Fruit fly (Drosophila melanogaster) whole organism, prepupa: ENCODE results near the gene CG15446.

ENCODE experiments used
- CG10631 ChIP-seq: fragments of 200-800 bp; sonication (Bioruptor generic); optimal IDR thresholded peaks from 2 replicates; lab custom pipeline; 2016; ENCODE audit warnings: missing biosample characterization, missing genetic modification characterization
- CG10669 ChIP-seq: fragments of 200-800 bp; sonication (Bioruptor generic); optimal IDR thresholded peaks from 3 replicates; lab custom pipeline; 2018; ENCODE audit warnings: missing biosample characterization, mild to moderate bottlenecking, missing genetic modification characterization, moderate library complexity
- CG11294 ChIP-seq: fragments of 200-800 bp; sonication (Bioruptor generic); IDR thresholded peaks from 2 replicates; pipeline ENCODE4 v1.3.6; 2022; ENCODE audit warnings: missing biosample characterization, missing genetic modification characterization
- CG11762 ChIP-seq: fragments of 200-800 bp; sonication (Bioruptor generic); optimal IDR thresholded peaks from 3 replicates; lab custom pipeline; 2016; ENCODE audit warnings: missing biosample characterization, missing genetic modification characterization; ENCODE audit not compliant: insufficient read depth
- CG15336 ChIP-seq: fragments of 200-800 bp; sonication (Bioruptor generic); IDR thresholded peaks from 2 replicates; pipeline ENCODE4 v1.3.6; 2022; ENCODE audit warnings: missing biosample characterization, missing genetic modification characterization
- CG1621 ChIP-seq: fragments of 200-800 bp; sonication (Bioruptor generic); optimal IDR thresholded peaks from 3 replicates; lab custom pipeline; 2018; ENCODE audit warnings: missing biosample characterization, mild to moderate bottlenecking, missing genetic modification characterization
- CG16779 ChIP-seq: fragments of 200-800 bp; sonication (Bioruptor generic); optimal IDR thresholded peaks from 3 replicates; lab custom pipeline; 2017; ENCODE audit warnings: missing biosample characterization, mild to moderate bottlenecking, missing genetic modification characterization
- CG3032 ChIP-seq: fragments of 200-800 bp; optimal IDR thresholded peaks from 2 replicates; lab custom pipeline; 2019; ENCODE audit warnings: missing biosample characterization, mild to moderate bottlenecking, missing genetic modification characterization, moderate library complexity
- CG32006 ChIP-seq: fragments of 200-800 bp; sonication (Bioruptor generic); optimal IDR thresholded peaks from 3 replicates; lab custom pipeline; 2017; ENCODE audit warnings: missing biosample characterization, mild to moderate bottlenecking, missing genetic modification characterization
- CG34406 ChIP-seq: fragments of 200-800 bp; sonication (Bioruptor generic); optimal IDR thresholded peaks from 3 replicates; lab custom pipeline; 2016; ENCODE audit warnings: missing biosample characterization, missing genetic modification characterization
- CG4318 ChIP-seq: fragments of 200-800 bp; sonication (Bioruptor generic); optimal IDR thresholded peaks from 3 replicates; lab custom pipeline; 2017; ENCODE audit warnings: missing biosample characterization, mild to moderate bottlenecking, missing genetic modification characterization
- CG6276 ChIP-seq: fragments of 200-800 bp; sonication (Bioruptor generic); optimal IDR thresholded peaks from 2 replicates; lab custom pipeline; 2017; ENCODE audit warnings: missing biosample characterization, mild to moderate bottlenecking, missing genetic modification characterization
- CG6808 ChIP-seq: fragments of 200-800 bp; sonication (Bioruptor generic); optimal IDR thresholded peaks from 3 replicates; lab custom pipeline; 2017; ENCODE audit warnings: missing biosample characterization, missing genetic modification characterization, mild to moderate bottlenecking, moderate library complexity, missing genetic modification reagents
- CG6854 ChIP-seq: fragments of 200-800 bp; sonication (Bioruptor generic); optimal IDR thresholded peaks from 2 replicates; lab custom pipeline; 2017; ENCODE audit warnings: missing biosample characterization, mild to moderate bottlenecking, missing genetic modification characterization
- CG8119 ChIP-seq: fragments of 200-800 bp; sonication (Bioruptor generic); IDR thresholded peaks from 3 replicates; pipeline ENCODE4 v1.3.6; 2022; ENCODE audit warnings: missing biosample characterization, missing genetic modification characterization
- CG8319 ChIP-seq: fragments of 200-800 bp; sonication (Bioruptor generic); optimal IDR thresholded peaks from 3 replicates; lab custom pipeline; 2016; ENCODE audit warnings: missing biosample characterization, missing genetic modification characterization
- CG9139 ChIP-seq: fragments of 200-800 bp; sonication (Bioruptor generic); optimal IDR thresholded peaks from 3 replicates; lab custom pipeline; 2017; ENCODE audit warnings: missing biosample characterization, mild to moderate bottlenecking, missing genetic modification characterization
- Eip75B ChIP-seq: fragments of 200-800 bp; sonication (Bioruptor generic); optimal IDR thresholded peaks from 3 replicates; lab custom pipeline; 2016; ENCODE audit warnings: missing biosample characterization, missing genetic modification characterization
- Eip78C ChIP-seq: fragments of 200-800 bp; sonication (Bioruptor generic); peaks from one replicate; lab custom pipeline; 2016; ENCODE audit warnings: missing biosample characterization, missing genetic modification characterization
- Eip93F ChIP-seq: fragments of 200-800 bp; sonication (Bioruptor generic); optimal IDR thresholded peaks from 2 replicates; lab custom pipeline; 2016; ENCODE audit warnings: missing biosample characterization, mild to moderate bottlenecking, missing genetic modification characterization
- Ets21C ChIP-seq: fragments of 200-800 bp; sonication (Bioruptor generic); optimal IDR thresholded peaks from 3 replicates; lab custom pipeline; 2016; ENCODE audit warnings: missing biosample characterization, missing genetic modification characterization
- Ets96B ChIP-seq: fragments of 200-800 bp; optimal IDR thresholded peaks from 2 replicates; lab custom pipeline; 2019; ENCODE audit warnings: missing biosample characterization, mild to moderate bottlenecking, missing genetic modification characterization, moderate library complexity
- Gug ChIP-seq: fragments of 200-800 bp; sonication (Bioruptor generic); IDR thresholded peaks from 2 replicates; pipeline ENCODE4 v1.3.6; 2022; ENCODE audit warnings: missing biosample characterization, missing genetic modification characterization
- Hr38 ChIP-seq: sonication (Bioruptor generic); optimal IDR thresholded peaks from 2 replicates; lab custom pipeline; 2016; ENCODE audit warnings: missing biosample characterization, missing genetic modification characterization
- Hr39 ChIP-seq: fragments of 200-800 bp; sonication (Bioruptor generic); optimal IDR thresholded peaks from 2 replicates; lab custom pipeline; 2016; ENCODE audit warnings: missing biosample characterization, missing genetic modification characterization
- Lpt ChIP-seq: fragments of 200-800 bp; sonication (Bioruptor generic); optimal IDR thresholded peaks from 3 replicates; lab custom pipeline; 2016; ENCODE audit warnings: missing biosample characterization, missing genetic modification characterization
- OdsH ChIP-seq: fragments of 200-800 bp; sonication (Bioruptor generic); optimal IDR thresholded peaks from 3 replicates; lab custom pipeline; 2016; ENCODE audit warnings: missing biosample characterization, missing genetic modification characterization
- Smox ChIP-seq: fragments of 200-800 bp; sonication (Bioruptor generic); optimal IDR thresholded peaks from 3 replicates; lab custom pipeline; 2016; ENCODE audit warnings: missing biosample characterization, missing genetic modification characterization
- Sox102F ChIP-seq: fragments of 200-800 bp; sonication (Bioruptor generic); optimal IDR thresholded peaks from 2 replicates; lab custom pipeline; 2016; ENCODE audit warnings: missing biosample characterization, mild to moderate bottlenecking, missing genetic modification characterization
- Sox14 ChIP-seq: fragments of 200-800 bp; sonication (Bioruptor generic); optimal IDR thresholded peaks from 3 replicates; lab custom pipeline; 2016; ENCODE audit warnings: missing biosample characterization, missing genetic modification characterization
- Sox15 ChIP-seq: fragments of 200-800 bp; sonication (Bioruptor generic); optimal IDR thresholded peaks from 3 replicates; lab custom pipeline; 2016; ENCODE audit warnings: missing biosample characterization, missing genetic modification characterization
- acj6 ChIP-seq: fragments of 200-800 bp; sonication (Bioruptor generic); optimal IDR thresholded peaks from 3 replicates; lab custom pipeline; 2016; ENCODE audit warnings: missing biosample characterization, missing genetic modification characterization
- dac ChIP-seq: fragments of 200-800 bp; sonication (Bioruptor generic); optimal IDR thresholded peaks from 2 replicates; lab custom pipeline; 2017; ENCODE audit warnings: missing biosample characterization, mild to moderate bottlenecking, missing genetic modification characterization
- dsx ChIP-seq: fragments of 200-800 bp; optimal IDR thresholded peaks from 3 replicates; lab custom pipeline; 2019; ENCODE audit warnings: missing biosample characterization, mild to moderate bottlenecking, missing genetic modification characterization, moderate library complexity; ENCODE audit not compliant: poor library complexity, severe bottlenecking
- eg ChIP-seq: fragments of 200-800 bp; sonication (Bioruptor generic); IDR thresholded peaks from 3 replicates; pipeline ENCODE4 v1.3.6; 2022; ENCODE audit warnings: missing biosample characterization, missing genetic modification characterization
- fd59A ChIP-seq: fragments of 200-800 bp; sonication (Bioruptor generic); optimal IDR thresholded peaks from 2 replicates; lab custom pipeline; 2017; ENCODE audit warnings: missing biosample characterization, mild to moderate bottlenecking, missing genetic modification characterization, missing genetic modification reagents
- fd85E ChIP-seq: fragments of 200-800 bp; sonication (Bioruptor generic); optimal IDR thresholded peaks from 3 replicates; lab custom pipeline; 2016; ENCODE audit warnings: missing biosample characterization, missing genetic modification characterization
- lz ChIP-seq: fragments of 200-800 bp; sonication (Bioruptor generic); optimal IDR thresholded peaks from 3 replicates; lab custom pipeline; 2016; ENCODE audit warnings: missing biosample characterization, missing genetic modification characterization
- net ChIP-seq: fragments of 200-800 bp; sonication (Bioruptor generic); optimal IDR thresholded peaks from 3 replicates; lab custom pipeline; 2016; ENCODE audit warnings: missing biosample characterization, missing genetic modification characterization
- pdm3 ChIP-seq: fragments of 200-800 bp; sonication (Bioruptor generic); optimal IDR thresholded peaks from 3 replicates; lab custom pipeline; 2016; ENCODE audit warnings: missing biosample characterization, missing genetic modification characterization
- salr ChIP-seq, 2 experiments: fragments of 200-800 bp; sonication (Bioruptor generic); optimal IDR thresholded peaks; 3 replicates each; lab custom pipeline; 2016 to 2018; ENCODE audit warnings: missing biosample characterization in 2 of 2, missing genetic modification characterization in 2 of 2, mild to moderate bottlenecking in 1 of 2
- spab ChIP-seq: fragments of 200-800 bp; sonication (Bioruptor generic); optimal IDR thresholded peaks from 2 replicates; lab custom pipeline; 2017; ENCODE audit warnings: missing biosample characterization, mild to moderate bottlenecking, missing genetic modification characterization, missing genetic modification reagents
- ss ChIP-seq, 2 experiments: fragments of 200-800 bp; sonication (Bioruptor generic); optimal IDR thresholded peaks; 2 replicates in 1 of 2; 3 replicates in 1 of 2; lab custom pipeline; 2017 to 2018; ENCODE audit warnings: mild to moderate bottlenecking in 2 of 2, missing biosample characterization in 2 of 2, missing genetic modification characterization in 2 of 2, moderate library complexity in 1 of 2
- topi ChIP-seq: fragments of 200-800 bp; sonication (Bioruptor generic); optimal IDR thresholded peaks from 3 replicates; lab custom pipeline; 2016; ENCODE audit warnings: missing biosample characterization, missing genetic modification characterization
- vri ChIP-seq: fragments of 200-800 bp; sonication (Bioruptor generic); optimal IDR thresholded peaks from 3 replicates; lab custom pipeline; 2016; ENCODE audit warnings: missing biosample characterization, mild to moderate bottlenecking, missing genetic modification characterization

CG15446 gene

DNA sequence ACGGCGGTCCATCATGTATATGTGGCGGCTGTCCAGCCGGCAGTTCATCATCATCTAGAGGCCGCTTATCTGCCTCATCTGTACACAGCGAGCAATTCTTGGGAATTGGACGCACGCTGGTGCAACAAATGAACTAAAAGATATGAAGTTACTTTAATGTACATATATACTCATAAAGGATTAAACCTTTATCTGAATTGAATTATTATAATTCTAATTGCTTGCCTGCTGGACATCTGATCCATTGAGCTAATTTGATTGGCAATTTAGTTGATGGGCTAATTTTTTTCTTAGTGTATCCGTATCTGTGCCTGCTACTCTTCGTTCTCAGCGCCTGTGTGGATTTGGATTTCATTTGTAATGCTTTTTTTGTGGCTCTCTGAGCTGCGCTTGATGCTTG, 29.1 kb downstream of the CG15446 start (continued):
- TF ChIP-seq Smox (GFP tag; lab: Kevin White, UChicago), result peak; percentile 84
- peak; percentile 90 for TF ChIP-seq pdm3 (GFP tag; lab: Kevin White, UChicago)
- peak; percentile 88 for TF ChIP-seq Sox102F (GFP tag; lab: Kevin White, UChicago)
- TF ChIP-seq Ets96B, result peak; percentile 90
- peak; percentile 88 for TF ChIP-seq CG10631 (GFP tag; lab: Kevin White, UChicago)
- TF ChIP-seq vri (GFP tag; lab: Kevin White, UChicago), result peak; percentile 75
- TF ChIP-seq CG32006 (GFP tag; lab: Kevin White, UChicago), result peak; percentile 94
- peak; percentile 91 for TF ChIP-seq CG6276 (GFP tag; lab: Kevin White, UChicago)
- peak; percentile 72 to 75 for TF ChIP-seq salr (GFP tag; optimal IDR thresholded peaks at IDR 0.05; lab: Kevin White, UChicago)
- peak; percentile 87 for TF ChIP-seq lz (GFP tag; lab: Kevin White, UChicago)
- peak; percentile 90 for TF ChIP-seq Sox14 (GFP tag; lab: Kevin White, UChicago)
- peak; percentile 87 for TF ChIP-seq CG3032 (tag; lab: Kevin White, UChicago)
- TF ChIP-seq dsx (GFP tag; lab: Kevin White, UChicago), result peak; percentile 90
- peak; percentile 86 to 89 for TF ChIP-seq ss (GFP tag; optimal IDR thresholded peaks at IDR 0.05; lab: Kevin White, UChicago)
- peak; percentile 68 for TF ChIP-seq Ets21C (GFP tag; lab: Kevin White, UChicago)
- TF ChIP-seq spab (GFP tag; lab: Kevin White, UChicago), result peak; percentile 84
- peak; percentile 86 for TF ChIP-seq Gug (GFP tag; lab: Robert Waterston, UW)
- peak; percentile 88 for TF ChIP-seq topi (GFP tag; lab: Kevin White, UChicago)
- TF ChIP-seq dac (GFP tag; lab: Kevin White, UChicago), result peak; percentile 82
- peak; percentile 89 for TF ChIP-seq Eip75B (GFP tag; lab: Kevin White, UChicago)

DNA sequence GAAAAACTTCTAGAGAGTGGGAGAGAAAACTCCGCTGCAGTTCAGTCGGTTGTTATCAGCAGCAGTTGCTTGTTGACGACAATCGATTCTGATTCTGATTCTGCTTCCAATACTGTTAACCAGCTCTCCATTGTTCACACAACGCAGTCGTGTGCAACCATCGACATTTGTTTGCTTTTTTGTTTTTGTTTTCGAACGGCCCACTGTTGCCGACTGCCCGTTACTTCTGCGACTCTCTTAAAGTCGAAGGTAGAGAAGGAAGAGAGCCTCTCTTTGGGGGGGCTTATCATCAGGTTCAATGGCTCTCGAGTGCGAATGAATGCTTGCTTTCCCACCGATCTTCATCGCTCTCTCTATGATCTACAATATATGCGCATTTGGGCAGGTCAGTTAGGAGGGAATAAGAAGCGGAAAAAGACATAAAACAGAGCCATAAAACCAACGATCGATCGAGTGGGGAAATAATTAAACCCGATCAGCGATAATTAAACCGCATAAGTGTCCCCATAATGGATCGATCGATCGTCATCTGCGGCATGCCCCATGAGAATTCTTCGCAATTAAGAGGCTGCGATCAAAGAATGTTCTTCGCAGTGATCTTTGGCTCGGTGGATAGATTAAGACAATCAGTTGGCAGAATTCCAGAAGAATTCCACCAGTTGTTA, 30.2 kb downstream of the CG15446 start:
- TF ChIP-seq Eip93F (peak; percentile 60), Gug (GFP tag; lab: Robert Waterston, UW) (no peak), CG32006 (GFP tag; lab: Kevin White, UChicago) (no peak), dsx (GFP tag; lab: Kevin White, UChicago) (peak; percentile 37), CG6854 (GFP tag; lab: Kevin White, UChicago) (peak; percentile 48), fd85E (GFP tag; lab: Kevin White, UChicago) (no peak), vri (GFP tag; lab: Kevin White, UChicago) (peak; percentile 32), CG8119 (0 out of 3 replicates have a peak, but pooled peaks have one; percentile 19), CG1621 (tag; lab: Kevin White, UChicago) (peak; percentile 10), net (GFP tag; lab: Kevin White, UChicago) (peak; percentile 19), CG8319 (no peak), spab (GFP tag; lab: Kevin White, UChicago) (no peak), CG6276 (GFP tag; lab: Kevin White, UChicago) (peak; percentile 24), CG6808 (GFP tag; lab: Kevin White, UChicago) (peak; percentile 25), CG16779 (tag; lab: Kevin White, UChicago) (no peak), Eip78C (peak; percentile 51), Lpt (GFP tag; lab: Kevin White, UChicago) (no peak), CG11294 (GFP tag; lab: Robert Waterston, UW) (no peak), CG34406 (no peak), eg (GFP tag; lab: Robert Waterston, UW) (no peak), CG4318 (no peak), fd59A (no peak), CG11762 (no peak), OdsH (GFP tag; lab: Kevin White, UChicago) (no peak), Ets21C (GFP tag; lab: Kevin White, UChicago) (no peak), Hr38 (GFP tag; lab: Kevin White, UChicago) (no peak), CG10669 (GFP tag; lab: Kevin White, UChicago) (no peak), Eip75B (GFP tag; lab: Kevin White, UChicago) (no peak), CG15336 (GFP tag; lab: Robert Waterston, UW) (peak; percentile 39), CG9139 (GFP tag; lab: Kevin White, UChicago) (peak; percentile 64), dac (GFP tag; lab: Kevin White, UChicago) (no peak), Smox (GFP tag; lab: Kevin White, UChicago) (no peak), ss (GFP tag; optimal IDR thresholded peaks at IDR 0.05; lab: Kevin White, UChicago) (peak; percentile 34 to 65), Hr39 (GFP tag; lab: Kevin White, UChicago) (no peak), Sox15 (GFP tag; lab: Kevin White, UChicago) (no peak), Sox14 (GFP tag; lab: Kevin White, UChicago) (peak; percentile 35), Sox102F (GFP tag; lab: Kevin White, UChicago) (no peak), Ets96B (peak; percentile 2), CG10631 (GFP tag; lab: Kevin White, UChicago) (no peak), acj6 (GFP tag; lab: Kevin White, UChicago) (no peak)
